Fruit fly (Drosophila melanogaster): Measurements from ENCODE around the gene pcx.
A peak's percentile ranks its signal among the peaks of the same experiment; 100 is the strongest.

The pcx gene

DNA sequence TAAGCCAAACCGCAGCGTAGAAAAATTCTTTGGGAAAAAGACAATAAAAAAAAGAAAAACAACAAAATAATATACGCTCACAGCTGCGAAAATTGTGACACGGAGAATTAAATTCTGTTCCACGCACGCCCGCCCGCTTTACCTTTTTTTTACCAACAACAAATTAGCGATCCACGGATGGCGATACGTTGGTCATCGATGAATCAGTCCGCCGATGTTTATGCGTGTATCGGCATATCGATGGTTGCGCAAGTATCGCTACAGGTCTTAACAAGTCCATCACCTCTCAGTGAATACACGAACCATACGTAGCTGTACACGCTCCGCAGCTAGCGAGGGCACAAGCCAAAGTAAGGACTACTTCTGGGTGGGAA lies 45.4 kb downstream of the pcx start, which contains the start of gene CG2924 (continued):
- TF ChIP-seq Optix (GFP tag; IDR thresholded peaks at IDR 0.05): no peak
- peak; percentile 97 for TF ChIP-seq Med (GFP tag)
- no peak for TF ChIP-seq H2.0 (GFP tag; IDR thresholded peaks at IDR 0.05)
- peak; percentile 68 for TF ChIP-seq Side (GFP tag; optimal IDR thresholded peaks at IDR 0.05)
- peak; percentile 86 for TF ChIP-seq mam (GFP tag; optimal IDR thresholded peaks at IDR 0.05)
- peak; percentile 67 for TF ChIP-seq Dad (GFP tag; optimal IDR thresholded peaks at IDR 0.05)
- TF ChIP-seq al (GFP tag; IDR thresholded peaks at IDR 0.05): peak; percentile 39
- TF ChIP-seq CG17328 (GFP tag; IDR thresholded peaks at IDR 0.05): peak; percentile 25; the same call in 1 of the 2 replicates
- no peak for TF ChIP-seq CG17359 (tag; optimal IDR thresholded peaks at IDR 0.05)
- TF ChIP-seq gsb (GFP tag; IDR thresholded peaks at IDR 0.05): no peak
- TF ChIP-seq fd3F (GFP tag; optimal IDR thresholded peaks at IDR 0.05): no peak
- TF ChIP-seq CG1602 (GFP tag; optimal IDR thresholded peaks at IDR 0.05): peak; percentile 38
- peak; percentile 95 for TF ChIP-seq E2f2 (GFP tag; IDR thresholded peaks at IDR 0.05)
- peak; percentile 100 for TF ChIP-seq hbn (GFP tag; IDR thresholded peaks at IDR 0.05; ENCODE audit: partially characterized antibody)
- TF ChIP-seq CG12104 (GFP tag; optimal IDR thresholded peaks at IDR 0.05): no peak
- peak; percentile 41 for TF ChIP-seq CG13424 (tag; optimal IDR thresholded peaks at IDR 0.05)
- peak; percentile 99 for TF ChIP-seq zen2 (GFP tag; IDR thresholded peaks at IDR 0.05; ENCODE audit: partially characterized antibody)
- TF ChIP-seq CG7372 (GFP tag; IDR thresholded peaks at IDR 0.05): no peak
- 0 out of 2 replicates have a peak, but pooled peaks have one; percentile 48 for TF ChIP-seq ara (GFP tag; IDR thresholded peaks at IDR 0.05)
- no peak for TF ChIP-seq CG33557 (GFP tag; optimal IDR thresholded peaks at IDR 0.05)
- peak in 1 of 2 experiments; percentile 9 for TF ChIP-seq insv (GFP tag; optimal IDR thresholded peaks at IDR 0.05)
- no peak for TF ChIP-seq prd (optimal IDR thresholded peaks at IDR 0.05)
- peak; percentile 65 for TF ChIP-seq prd (GFP tag; IDR thresholded peaks at IDR 0.05)
- no peak for TF ChIP-seq CG11695 (GFP tag; IDR thresholded peaks at IDR 0.05)
- TF ChIP-seq CG31441 (GFP tag; IDR thresholded peaks at IDR 0.05): no peak
- no peak for TF ChIP-seq CG12744 (GFP tag; optimal IDR thresholded peaks at IDR 0.05)
- no peak for TF ChIP-seq TFAM (GFP tag; optimal IDR thresholded peaks at IDR 0.05)
- TF ChIP-seq abd-A (tag; optimal IDR thresholded peaks at IDR 0.05): no peak
- TF ChIP-seq sna (GFP tag; IDR thresholded peaks at IDR 0.05; ENCODE audit: partially characterized antibody): peak; percentile 99
- TF ChIP-seq ken (GFP tag; IDR thresholded peaks at IDR 0.05): peak; percentile 64; the same call in 1 of the 3 replicates
- TF ChIP-seq Hand (GFP tag; optimal IDR thresholded peaks at IDR 0.05): no peak
- TF ChIP-seq vfl (GFP tag; optimal IDR thresholded peaks at IDR 0.05): peak; percentile 73
- TF ChIP-seq CG15601 (tag; optimal IDR thresholded peaks at IDR 0.05): peak; percentile 51
- TF ChIP-seq zfh1 (GFP tag; IDR thresholded peaks at IDR 0.05): peak; percentile 72; the same call in 2 of the 3 replicates
- TF ChIP-seq CG6683 (GFP tag; optimal IDR thresholded peaks at IDR 0.05): peak; percentile 15
- peak; percentile 100 for TF ChIP-seq CG13287 (GFP tag; IDR thresholded peaks at IDR 0.05; ENCODE audit: partially characterized antibody)
- TF ChIP-seq D19B (GFP tag; optimal IDR thresholded peaks at IDR 0.05): no peak
- TF ChIP-seq CG5180 (GFP tag; optimal IDR thresholded peaks at IDR 0.05): no peak
- TF ChIP-seq CG3281 (GFP tag; optimal IDR thresholded peaks at IDR 0.05): no peak
- peak; percentile 33 for TF ChIP-seq HLHmδ (GFP tag; optimal IDR thresholded peaks at IDR 0.05)

DNA sequence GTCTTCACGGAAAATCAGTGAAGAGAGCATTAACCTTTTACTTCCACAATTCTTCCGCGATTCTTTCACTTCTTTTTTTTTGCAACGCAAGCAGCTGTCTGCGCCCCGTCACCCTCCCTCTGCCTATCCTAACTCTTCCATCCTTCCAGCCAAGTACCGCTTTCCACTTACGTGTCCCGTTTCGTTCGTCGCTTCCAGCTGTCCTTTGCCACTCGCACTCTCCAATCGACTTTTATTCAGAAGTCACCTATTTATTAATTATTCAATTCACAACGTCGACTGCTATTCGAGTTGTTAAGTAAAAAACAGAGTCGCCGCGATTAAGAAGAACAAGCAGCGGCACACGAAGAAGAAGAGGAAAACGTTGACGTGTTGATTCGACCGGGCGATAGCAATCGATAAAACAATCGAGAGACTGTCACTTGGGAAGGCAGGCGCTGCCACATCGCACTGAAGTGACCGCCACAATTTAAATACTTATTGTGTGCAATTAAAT lies 49.7 kb downstream of the pcx start, which contains the start of gene Grp170:
TSS of gene Grp170 (minus strand) at position 365 of the 496 bp plus-strand sequence.
- TF ChIP-seq esg (GFP tag; conservative IDR thresholded peaks at IDR 0.05) (no peak), Gsc (GFP tag; IDR thresholded peaks at IDR 0.05) (no peak), CG12155 (GFP tag; optimal IDR thresholded peaks at IDR 0.05) (no peak), CG3847 (GFP tag; IDR thresholded peaks at IDR 0.05) (peak; percentile 69), Nf-YC (tag; optimal IDR thresholded peaks at IDR 0.05) (peak; percentile 17), cwo (GFP tag; optimal IDR thresholded peaks at IDR 0.05) (no peak), CG17568 (GFP tag; optimal IDR thresholded peaks at IDR 0.05) (no peak), CG4820 (GFP tag; optimal IDR thresholded peaks at IDR 0.05) (no peak), CG12104 (GFP tag; optimal IDR thresholded peaks at IDR 0.05) (no peak), ara (GFP tag; IDR thresholded peaks at IDR 0.05) (no peak), dm (GFP tag; optimal IDR thresholded peaks at IDR 0.05) (peak; percentile 17), CG12391 (tag; optimal IDR thresholded peaks at IDR 0.05) (peak; percentile 27), tna (GFP tag; IDR thresholded peaks at IDR 0.05; ENCODE audit: partially characterized antibody) (peak; percentile 86), gfzf (GFP tag; optimal IDR thresholded peaks at IDR 0.05) (peak; percentile 25), otp (GFP tag; IDR thresholded peaks at IDR 0.05) (no peak)
